Fruit fly (Drosophila melanogaster) whole organism, embryonic: ENCODE results near the gene CG46042.

Experiments
- Ada2b ChIP-seq: fragments of 200-800 bp; sonication (Bioruptor generic); IDR thresholded peaks from 2 replicates; pipeline ENCODE4 v1.3.6; 2022; ENCODE audit warnings: missing biosample characterization, missing genetic modification characterization
- Adf1 ChIP-seq: fragments of 200-800 bp; sonication (Bioruptor generic); IDR thresholded peaks from 2 replicates; pipeline ENCODE4 v1.3.6; 2022; ENCODE audit warnings: missing biosample characterization, missing genetic modification characterization
- Asciz ChIP-seq: fragments of 200-800 bp; sonication (Bioruptor generic); optimal IDR thresholded peaks from 2 replicates; lab custom pipeline; 2017; ENCODE audit warnings: missing biosample characterization, mild to moderate bottlenecking, missing genetic modification characterization, missing genetic modification reagents
- CG10321 ChIP-seq: fragments of 200-800 bp; sonication (Bioruptor generic); IDR thresholded peaks from 2 replicates; pipeline ENCODE4 v1.3.6; 2022; ENCODE audit warnings: missing biosample characterization, missing genetic modification characterization
- CG11456 ChIP-seq: fragments of 200-800 bp; sonication (Bioruptor generic); IDR thresholded peaks from 3 replicates; pipeline ENCODE4 v1.3.6; 2022; ENCODE audit warnings: missing biosample characterization, missing genetic modification characterization
- CG11504 ChIP-seq: fragments of 200-800 bp; sonication (Bioruptor generic); optimal IDR thresholded peaks from 3 replicates; lab custom pipeline; 2019; ENCODE audit warnings: missing biosample characterization, mild to moderate bottlenecking, missing genetic modification characterization, moderate library complexity
- CG11696 ChIP-seq: fragments of 200-800 bp; sonication (Bioruptor generic); IDR thresholded peaks from 2 replicates; pipeline ENCODE4 v1.3.6; 2022; ENCODE audit warnings: missing biosample characterization, missing genetic modification characterization
- CG15601 ChIP-seq: fragments of 200-800 bp; sonication (Bioruptor generic); optimal IDR thresholded peaks from 3 replicates; lab custom pipeline; 2019; ENCODE audit warnings: missing biosample characterization, mild to moderate bottlenecking, missing genetic modification characterization, moderate library complexity
- CG18011 ChIP-seq: fragments of 200-800 bp; sonication (Bioruptor generic); optimal IDR thresholded peaks from 2 replicates; lab custom pipeline; 2017; ENCODE audit warnings: missing biosample characterization, missing genetic modification characterization, mild to moderate bottlenecking, moderate library complexity, missing genotype
- CG18262 ChIP-seq: fragments of 200-800 bp; optimal IDR thresholded peaks from 3 replicates; lab custom pipeline; 2019; ENCODE audit warnings: missing biosample characterization, mild to moderate bottlenecking, missing genetic modification characterization, moderate library complexity
- CG31365 ChIP-seq: fragments of 200-800 bp; sonication (Bioruptor generic); optimal IDR thresholded peaks from 2 replicates; lab custom pipeline; 2018; ENCODE audit warnings: missing biosample characterization, mild to moderate bottlenecking, missing genetic modification characterization
- CG32772 ChIP-seq: fragments of 200-800 bp; sonication (Bioruptor generic); IDR thresholded peaks from 2 replicates; pipeline ENCODE4 v1.3.6; 2022; ENCODE audit warnings: missing biosample characterization, missing genetic modification characterization
- CG33213 ChIP-seq: fragments of 200-800 bp; sonication (Bioruptor generic); optimal IDR thresholded peaks from 3 replicates; lab custom pipeline; 2016; ENCODE audit warnings: missing biosample characterization, missing genetic modification characterization
- CG6765 ChIP-seq: fragments of 200-800 bp; sonication (Bioruptor generic); optimal IDR thresholded peaks from 3 replicates; lab custom pipeline; 2017; ENCODE audit warnings: missing biosample characterization, mild to moderate bottlenecking, missing genetic modification characterization
- CG6791 ChIP-seq: fragments of 200-800 bp; sonication (Bioruptor generic); IDR thresholded peaks from 3 replicates; pipeline ENCODE4 v1.3.6; 2022; ENCODE audit warnings: missing biosample characterization, missing genetic modification characterization; ENCODE audit not compliant: partially characterized antibody
- CG7357 ChIP-seq: fragments of 200-800 bp; sonication (Bioruptor generic); IDR thresholded peaks from 3 replicates; pipeline ENCODE4 v1.3.6; 2022; ENCODE audit warnings: missing biosample characterization, missing genetic modification characterization
- CG8388 ChIP-seq: fragments of 200-800 bp; sonication (Bioruptor generic); optimal IDR thresholded peaks from 2 replicates; lab custom pipeline; 2019; ENCODE audit warnings: missing biosample characterization, mild to moderate bottlenecking, missing genetic modification characterization, moderate library complexity
- CG9609 ChIP-seq: fragments of 200-800 bp; sonication (Bioruptor generic); optimal IDR thresholded peaks from 3 replicates; lab custom pipeline; 2016; ENCODE audit warnings: missing biosample characterization, missing genetic modification characterization
- CHES-1-like ChIP-seq: fragments of 200-800 bp; sonication (Bioruptor generic); optimal IDR thresholded peaks from 2 replicates; lab custom pipeline; 2016; ENCODE audit warnings: missing biosample characterization, missing genetic modification characterization
- Camta ChIP-seq: fragments of 200-800 bp; sonication (Bioruptor generic); optimal IDR thresholded peaks from 2 replicates; lab custom pipeline; 2016; ENCODE audit warnings: missing biosample characterization, missing genetic modification characterization
- Dad ChIP-seq: fragments of 200-800 bp; sonication (Bioruptor generic); optimal IDR thresholded peaks from 3 replicates; lab custom pipeline; 2016; ENCODE audit warnings: missing biosample characterization, missing genetic modification characterization
- Dek ChIP-seq: fragments of 200-800 bp; sonication (Bioruptor generic); optimal IDR thresholded peaks from 3 replicates; lab custom pipeline; 2019; ENCODE audit warnings: missing biosample characterization, mild to moderate bottlenecking, missing genetic modification characterization, moderate library complexity
- Dip2 ChIP-seq: fragments of 200-800 bp; sonication (Bioruptor generic); IDR thresholded peaks from 2 replicates; pipeline ENCODE4 v1.3.6; 2022; ENCODE audit warnings: missing biosample characterization, missing genetic modification characterization
- Dp ChIP-seq: fragments of 200-800 bp; sonication (Bioruptor generic); optimal IDR thresholded peaks from 2 replicates; lab custom pipeline; 2018; ENCODE audit warnings: missing biosample characterization, mild to moderate bottlenecking, missing genetic modification characterization, moderate library complexity
- Gsc ChIP-seq: fragments of 200-800 bp; sonication (Bioruptor generic); IDR thresholded peaks from 2 replicates; pipeline ENCODE4 v1.3.6; 2022; ENCODE audit warnings: missing biosample characterization, missing genetic modification characterization
- HmgD ChIP-seq: fragments of 200-800 bp; sonication (Bioruptor generic); optimal IDR thresholded peaks from 3 replicates; lab custom pipeline; 2016; ENCODE audit warnings: missing biosample characterization, missing genetic modification characterization
- HmgZ ChIP-seq: fragments of 200-800 bp; sonication (Bioruptor generic); optimal IDR thresholded peaks from 2 replicates; lab custom pipeline; 2018; ENCODE audit warnings: missing biosample characterization, mild to moderate bottlenecking, missing genetic modification characterization
- Hr39 ChIP-seq: fragments of >200 bp; optimal IDR thresholded peaks from 2 replicates; lab custom pipeline; 2017
- Med ChIP-seq: fragments of 200-800 bp; sonication (Bioruptor generic); peaks from one replicate; lab custom pipeline; 2016; ENCODE audit warnings: missing biosample characterization, missing genetic modification characterization, mild to moderate bottlenecking, inconsistent platforms, moderate library complexity
- NC2α ChIP-seq: fragments of 200-800 bp; sonication (Bioruptor generic); optimal IDR thresholded peaks from 2 replicates; lab custom pipeline; 2016; ENCODE audit warnings: missing biosample characterization, missing genetic modification characterization
- Nf-YA ChIP-seq: fragments of 200-800 bp; sonication (Bioruptor generic); IDR thresholded peaks from 2 replicates; pipeline ENCODE4 v1.3.6; 2022; ENCODE audit warnings: missing biosample characterization, missing genetic modification characterization
- Side ChIP-seq: fragments of 200-800 bp; sonication (Bioruptor generic); optimal IDR thresholded peaks from 2 replicates; lab custom pipeline; 2016; ENCODE audit warnings: missing biosample characterization, missing genetic modification characterization
- Trl ChIP-seq, 3 experiments: fragments of >200 bp in 2 of 3; fragments of 200-800 bp in 1 of 3; sonication (Bioruptor generic) in 1 of 3; optimal IDR thresholded peaks; 2 replicates in 1 of 3; 3 replicates in 2 of 3; lab custom pipeline; 2016 to 2017; ENCODE audit warnings: missing biosample characterization in 1 of 3, missing genetic modification characterization in 1 of 3
- Xrp1 ChIP-seq: fragments of 200-800 bp; sonication (Bioruptor generic); IDR thresholded peaks from 2 replicates; pipeline ENCODE4 v1.3.6; 2022; ENCODE audit warnings: missing biosample characterization, missing genetic modification characterization
- ab ChIP-seq: fragments of 200-800 bp; sonication (Bioruptor generic); optimal IDR thresholded peaks from 2 replicates; lab custom pipeline; 2016; ENCODE audit warnings: missing biosample characterization, missing genetic modification characterization
- ap ChIP-seq: fragments of 200-800 bp; sonication (Bioruptor generic); IDR thresholded peaks from 2 replicates; pipeline ENCODE4 v1.3.6; 2022; ENCODE audit warnings: missing biosample characterization, missing genetic modification characterization
- ci ChIP-seq: fragments of 200-800 bp; sonication (Bioruptor generic); IDR thresholded peaks from 3 replicates; pipeline ENCODE4 v1.3.6; 2022; ENCODE audit warnings: missing biosample characterization, missing genetic modification characterization
- dati ChIP-seq: fragments of 200-800 bp; sonication (Bioruptor generic); IDR thresholded peaks from 2 replicates; pipeline ENCODE4 v1.3.6; 2022; ENCODE audit warnings: missing biosample characterization, missing genetic modification characterization
- en ChIP-seq: fragments of 200-800 bp; sonication (Bioruptor generic); optimal IDR thresholded peaks from 2 replicates; lab custom pipeline; 2016; ENCODE audit warnings: missing biosample characterization, missing genetic modification characterization
- ftz-f1 ChIP-seq: fragments of 200-800 bp; sonication (Bioruptor generic); optimal IDR thresholded peaks from 2 replicates; lab custom pipeline; 2016; ENCODE audit warnings: missing biosample characterization, missing genetic modification characterization
- gem ChIP-seq: fragments of 200-800 bp; sonication (Bioruptor generic); optimal IDR thresholded peaks from 2 replicates; lab custom pipeline; 2019; ENCODE audit warnings: missing biosample characterization, mild to moderate bottlenecking, missing genetic modification characterization, moderate library complexity
- grn ChIP-seq: fragments of 200-800 bp; sonication (Bioruptor generic); optimal IDR thresholded peaks from 3 replicates; lab custom pipeline; 2017; ENCODE audit warnings: missing biosample characterization, missing genetic modification characterization
- hth ChIP-seq: fragments of >200 bp; optimal IDR thresholded peaks from 2 replicates; lab custom pipeline; 2017; ENCODE audit warnings: inconsistent platforms
- jigr1 ChIP-seq: fragments of 200-800 bp; sonication (Bioruptor generic); IDR thresholded peaks from 3 replicates; pipeline ENCODE4 v1.3.6; 2022; ENCODE audit warnings: missing biosample characterization, missing genetic modification characterization
- org-1 ChIP-seq: fragments of 200-800 bp; sonication (Bioruptor generic); optimal IDR thresholded peaks from 2 replicates; lab custom pipeline; 2017; ENCODE audit warnings: missing biosample characterization, missing genetic modification characterization
- pita ChIP-seq: fragments of 200-800 bp; sonication (Bioruptor generic); optimal IDR thresholded peaks from 2 replicates; lab custom pipeline; 2017; ENCODE audit warnings: missing biosample characterization, mild to moderate bottlenecking, missing genetic modification characterization
- pros ChIP-seq: fragments of 200-800 bp; sonication (Bioruptor generic); optimal IDR thresholded peaks from 3 replicates; lab custom pipeline; 2019; ENCODE audit warnings: missing biosample characterization, mild to moderate bottlenecking, missing genetic modification characterization, moderate library complexity
- run ChIP-seq: fragments of 200-800 bp; sonication (Bioruptor generic); optimal IDR thresholded peaks from 3 replicates; lab custom pipeline; 2018; ENCODE audit warnings: missing biosample characterization, mild to moderate bottlenecking, missing genetic modification characterization
- sisA ChIP-seq: fragments of 200-800 bp; sonication (Bioruptor generic); IDR thresholded peaks from 2 replicates; pipeline ENCODE4 v1.3.6; 2022; ENCODE audit warnings: missing biosample characterization, missing genetic modification characterization
- tgo ChIP-seq: fragments of 200-800 bp; sonication (Bioruptor generic); IDR thresholded peaks from 3 replicates; pipeline ENCODE4 v1.3.6; 2022; ENCODE audit warnings: missing biosample characterization, missing genetic modification characterization
- tio ChIP-seq: fragments of 200-800 bp; sonication (Bioruptor generic); optimal IDR thresholded peaks from 2 replicates; lab custom pipeline; 2017; ENCODE audit warnings: missing biosample characterization, missing genetic modification characterization, inconsistent platforms
- vvl ChIP-seq: fragments of 200-800 bp; sonication (Bioruptor generic); IDR thresholded peaks from 2 replicates; pipeline ENCODE4 v1.3.6; 2022; ENCODE audit warnings: missing biosample characterization, missing genetic modification characterization

The CG46042 gene

DNA sequence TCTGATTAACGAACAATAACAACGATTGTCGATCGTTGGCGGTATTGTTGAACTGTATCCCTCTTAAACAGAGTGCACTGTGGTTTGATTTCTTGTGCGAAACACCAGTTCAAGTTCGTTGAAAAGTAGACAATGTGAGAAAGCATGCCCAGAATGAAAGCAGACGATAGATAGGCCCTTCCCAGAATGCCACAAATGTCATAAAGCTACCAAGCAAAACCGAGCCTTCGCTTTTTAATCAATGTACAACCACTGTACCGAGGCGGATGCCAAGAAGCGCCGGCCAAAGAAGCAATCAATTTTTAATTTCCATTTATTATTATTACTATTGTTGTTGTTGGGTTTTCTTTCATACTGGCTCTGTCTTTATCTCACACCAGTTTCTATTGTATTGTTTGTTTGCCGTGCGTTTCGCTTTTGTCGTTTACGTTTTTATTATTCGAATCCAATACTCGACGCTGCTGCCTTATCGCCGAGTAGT, 33.3 kb downstream of the CG46042 start (continued):
- TF ChIP-seq CG6765 (GFP tag; lab: Kevin White, UChicago): no peak
- peak; percentile 82 for TF ChIP-seq CG32772 (GFP tag; lab: Robert Waterston, UW)
- peak; percentile 90 for TF ChIP-seq Ada2b
- TF ChIP-seq grn (GFP tag; lab: Kevin White, UChicago): no peak
- TF ChIP-seq tio (GFP tag; lab: Kevin White, UChicago): peak; percentile 73
- peak; percentile 55; the same call in 1 of the 2 replicates for TF ChIP-seq CG10321
- no peak for TF ChIP-seq CG6791 (GFP tag; lab: Robert Waterston, UW)
- peak; percentile 76 for TF ChIP-seq Adf1
- TF ChIP-seq CHES-1-like (GFP tag; lab: Kevin White, UChicago): peak; percentile 67
- TF ChIP-seq HmgZ: peak; percentile 77
- TF ChIP-seq CG18262 (tag; lab: Kevin White, UChicago): peak; percentile 62
- no peak for TF ChIP-seq ftz-f1
- peak; percentile 89 for TF ChIP-seq gem (tag; lab: Kevin White, UChicago)
- TF ChIP-seq dati (GFP tag; lab: Robert Waterston, UW): peak; percentile 64
- no peak for TF ChIP-seq Hr39 (lab: Kevin White, UChicago)
- no peak for TF ChIP-seq hth (lab: Kevin White, UChicago)
- peak; percentile 37 for TF ChIP-seq HmgD (GFP tag; lab: Kevin White, UChicago)
- peak; percentile 96 for TF ChIP-seq Med (GFP tag; lab: Kevin White, UChicago)
- TF ChIP-seq CG11504 (tag; lab: Kevin White, UChicago): peak; percentile 86
- peak; percentile 53 for TF ChIP-seq Side (GFP tag; lab: Kevin White, UChicago)
- TF ChIP-seq ci: peak; percentile 95
- peak; percentile 74 for TF ChIP-seq Dek (tag; lab: Kevin White, UChicago)
- TF ChIP-seq Asciz (GFP tag; lab: Kevin White, UChicago): peak; percentile 72
- TF ChIP-seq vvl (GFP tag; lab: Robert Waterston, UW): peak; percentile 94
- peak; percentile 66; the same call in 2 of the 3 replicates for TF ChIP-seq CG7357
- no peak for TF ChIP-seq pita (GFP tag; lab: Kevin White, UChicago)
- TF ChIP-seq ab (GFP tag; lab: Kevin White, UChicago): peak; percentile 72
- TF ChIP-seq CG9609 (GFP tag; lab: Kevin White, UChicago): peak; percentile 80
- TF ChIP-seq tgo (GFP tag; lab: Robert Waterston, UW): peak; percentile 86
- peak; percentile 56 for TF ChIP-seq run
- peak; percentile 58; the same call in 1 of the 2 replicates for TF ChIP-seq Gsc (GFP tag; lab: Robert Waterston, UW)
- peak; percentile 66 for TF ChIP-seq CG33213 (GFP tag; lab: Kevin White, UChicago)
- peak; percentile 61 for TF ChIP-seq Nf-YA (GFP tag; lab: Robert Waterston, UW)
- TF ChIP-seq NC2α (GFP tag; lab: Kevin White, UChicago): peak; percentile 57
- TF ChIP-seq sisA: peak; percentile 82
- peak; percentile 72 for TF ChIP-seq en (GFP tag; lab: Kevin White, UChicago)
- peak; percentile 45 for TF ChIP-seq CG15601 (tag; lab: Kevin White, UChicago)
- peak; percentile 52 for TF ChIP-seq CG18011 (GFP tag; lab: Kevin White, UChicago)
- TF ChIP-seq pros: no peak
- TF ChIP-seq Dad (GFP tag; lab: Kevin White, UChicago): peak; percentile 74
- TF ChIP-seq Dp (GFP tag; lab: Kevin White, UChicago): no peak
- peak; percentile 73 for TF ChIP-seq CG11696 (GFP tag; lab: Robert Waterston, UW)
- peak; percentile 73 for TF ChIP-seq CG8388 (GFP tag; lab: Kevin White, UChicago)
- peak; percentile 77 for TF ChIP-seq org-1 (GFP tag; lab: Kevin White, UChicago)
- TF ChIP-seq CG31365 (tag; lab: Kevin White, UChicago): peak; percentile 60
- TF ChIP-seq ap (GFP tag; lab: Robert Waterston, UW): peak; percentile 67; the same call in 1 of the 2 replicates
- no peak for TF ChIP-seq Trl (optimal IDR thresholded peaks at IDR 0.05; lab: Kevin White, UChicago)
- peak; percentile 54 for TF ChIP-seq Trl (GFP tag; optimal IDR thresholded peaks at IDR 0.05; lab: Kevin White, UChicago)
- TF ChIP-seq Xrp1 (GFP tag; lab: Robert Waterston, UW): peak; percentile 86
- peak; percentile 44; the same call in 1 of the 3 replicates for TF ChIP-seq jigr1 (GFP tag; lab: Robert Waterston, UW)
- peak; percentile 87 for TF ChIP-seq CG11456
- TF ChIP-seq Camta (GFP tag; lab: Kevin White, UChicago): peak; percentile 62
- TF ChIP-seq Dip2 (GFP tag; lab: Robert Waterston, UW): 0 out of 2 replicates have a peak, but pooled peaks have one; percentile 36
